Fruit fly (Drosophila melanogaster) whole organism, embryonic: ENCODE measurements around the gene nAChRalpha7.
A peak's percentile ranks its signal among the peaks of the same experiment; 100 is the strongest.

Experiments used
- Bdp1 ChIP-seq: fragments of 200-800 bp; sonication (Bioruptor generic); optimal IDR thresholded peaks from 3 replicates; lab custom pipeline; 2016; ENCODE audit warnings: missing biosample characterization, missing genetic modification characterization
- CG10267 ChIP-seq: fragments of 200-800 bp; sonication (Bioruptor generic); optimal IDR thresholded peaks from 2 replicates; lab custom pipeline; 2018; ENCODE audit warnings: missing biosample characterization, mild to moderate bottlenecking, missing genetic modification characterization, moderate library complexity
- CG10366 ChIP-seq: fragments of 200-800 bp; sonication (Bioruptor generic); IDR thresholded peaks from 2 replicates; pipeline ENCODE4 v1.3.6; 2022; ENCODE audit warnings: missing biosample characterization, missing genetic modification characterization
- CG10979 ChIP-seq: fragments of 200-800 bp; sonication (Bioruptor generic); optimal IDR thresholded peaks from 2 replicates; lab custom pipeline; 2018; ENCODE audit warnings: missing biosample characterization, mild to moderate bottlenecking, missing genetic modification characterization, moderate library complexity
- CG11456 ChIP-seq: fragments of 200-800 bp; sonication (Bioruptor generic); IDR thresholded peaks from 3 replicates; pipeline ENCODE4 v1.3.6; 2022; ENCODE audit warnings: missing biosample characterization, missing genetic modification characterization
- CG11504 ChIP-seq: fragments of 200-800 bp; sonication (Bioruptor generic); optimal IDR thresholded peaks from 3 replicates; lab custom pipeline; 2019; ENCODE audit warnings: missing biosample characterization, mild to moderate bottlenecking, missing genetic modification characterization, moderate library complexity
- CG13775 ChIP-seq: fragments of 200-800 bp; sonication (Bioruptor generic); optimal IDR thresholded peaks from 3 replicates; lab custom pipeline; 2017; ENCODE audit warnings: missing biosample characterization, mild to moderate bottlenecking, missing genetic modification characterization
- CG14710 ChIP-seq: fragments of 200-800 bp; sonication (Bioruptor generic); optimal IDR thresholded peaks from 3 replicates; lab custom pipeline; 2019; ENCODE audit warnings: missing biosample characterization, mild to moderate bottlenecking, missing genetic modification characterization, moderate library complexity
- CG17328 ChIP-seq: fragments of 200-800 bp; sonication (Bioruptor generic); IDR thresholded peaks from 2 replicates; pipeline ENCODE4 v1.3.6; 2022; ENCODE audit warnings: missing biosample characterization, missing genetic modification characterization
- CG17568 ChIP-seq: fragments of 200-800 bp; sonication (Bioruptor generic); optimal IDR thresholded peaks from 2 replicates; lab custom pipeline; 2018; ENCODE audit warnings: missing biosample characterization, mild to moderate bottlenecking, missing genetic modification characterization, moderate library complexity
- CG2120 ChIP-seq: fragments of 200-800 bp; sonication (Bioruptor generic); optimal IDR thresholded peaks from 3 replicates; lab custom pipeline; 2016; ENCODE audit warnings: missing biosample characterization, missing genetic modification characterization
- CG3163 ChIP-seq: fragments of 200-800 bp; sonication (Bioruptor generic); optimal IDR thresholded peaks from 3 replicates; lab custom pipeline; 2016; ENCODE audit warnings: missing biosample characterization, missing genetic modification characterization
- CG8290 ChIP-seq, 3 experiments: fragments of 200-800 bp; sonication (Bioruptor generic); optimal IDR thresholded peaks; 2 replicates each; lab custom pipeline; 2016 to 2019; ENCODE audit warnings: missing biosample characterization in 3 of 3, missing genetic modification characterization in 3 of 3, mild to moderate bottlenecking in 2 of 3, moderate library complexity in 1 of 3
- CG8944 ChIP-seq: fragments of 200-800 bp; sonication (Bioruptor generic); optimal IDR thresholded peaks from 3 replicates; lab custom pipeline; 2016; ENCODE audit warnings: missing biosample characterization, missing genetic modification characterization
- CHES-1-like ChIP-seq: fragments of 200-800 bp; sonication (Bioruptor generic); optimal IDR thresholded peaks from 2 replicates; lab custom pipeline; 2016; ENCODE audit warnings: missing biosample characterization, missing genetic modification characterization
- D19A ChIP-seq: fragments of 200-800 bp; optimal IDR thresholded peaks from 3 replicates; lab custom pipeline; 2019; ENCODE audit warnings: missing biosample characterization, mild to moderate bottlenecking, missing genetic modification characterization, moderate library complexity
- Fer3 ChIP-seq: fragments of 200-800 bp; sonication (Bioruptor generic); optimal IDR thresholded peaks from 2 replicates; lab custom pipeline; 2018; ENCODE audit warnings: missing biosample characterization, mild to moderate bottlenecking, missing genetic modification characterization, moderate library complexity
- Gug ChIP-seq: fragments of 200-800 bp; sonication (Bioruptor generic); IDR thresholded peaks from 4 replicates; pipeline ENCODE4 v1.3.6; 2022; ENCODE audit warnings: missing biosample characterization, missing genetic modification characterization
- Hr3 ChIP-seq: fragments of 200-800 bp; sonication (Bioruptor generic); optimal IDR thresholded peaks from 3 replicates; lab custom pipeline; 2016; ENCODE audit warnings: missing biosample characterization, missing genetic modification characterization
- Hr78 ChIP-seq, 2 experiments: fragments of 200-800 bp in 1 of 2; fragments of >200 bp in 1 of 2; sonication (Bioruptor generic) in 1 of 2; optimal IDR thresholded peaks; 2 replicates each; lab custom pipeline; 2017 to 2019; ENCODE audit warnings: missing biosample characterization in 2 of 2, missing genetic modification characterization in 2 of 2, mild to moderate bottlenecking in 1 of 2, moderate library complexity in 1 of 2
- NC2β ChIP-seq: fragments of 200-800 bp; sonication (Bioruptor generic); optimal IDR thresholded peaks from 2 replicates; lab custom pipeline; 2016; ENCODE audit warnings: missing biosample characterization, missing genetic modification characterization
- PHDP ChIP-seq: fragments of 200-800 bp; sonication (Bioruptor generic); optimal IDR thresholded peaks from 3 replicates; lab custom pipeline; 2018; ENCODE audit warnings: missing biosample characterization, mild to moderate bottlenecking, missing genetic modification characterization, moderate library complexity
- Pdp1 ChIP-seq, 2 experiments: fragments of 200-800 bp; sonication (Bioruptor generic); optimal IDR thresholded peaks; 3 replicates each; lab custom pipeline; 2016; ENCODE audit warnings: missing biosample characterization in 2 of 2, missing genetic modification characterization in 2 of 2, mild to moderate bottlenecking in 1 of 2, moderate library complexity in 1 of 2
- Scr ChIP-seq: fragments of 200-800 bp; sonication (Bioruptor generic); IDR thresholded peaks from 2 replicates; pipeline ENCODE4 v1.3.6; 2022; ENCODE audit warnings: missing biosample characterization, missing genetic modification characterization; ENCODE audit not compliant: partially characterized antibody
- Trl ChIP-seq, 3 experiments: fragments of >200 bp in 2 of 3; fragments of 200-800 bp in 1 of 3; sonication (Bioruptor generic) in 1 of 3; optimal IDR thresholded peaks; 2 replicates in 1 of 3; 3 replicates in 2 of 3; lab custom pipeline; 2016 to 2017; ENCODE audit warnings: missing biosample characterization in 1 of 3, missing genetic modification characterization in 1 of 3
- Xbp1 ChIP-seq: fragments of 200-800 bp; sonication (Bioruptor generic); optimal IDR thresholded peaks from 3 replicates; lab custom pipeline; 2016; ENCODE audit warnings: missing biosample characterization, mild to moderate bottlenecking, missing genetic modification characterization
- abd-A ChIP-seq: fragments of 200-800 bp; sonication (Bioruptor generic); optimal IDR thresholded peaks from 3 replicates; lab custom pipeline; 2019; ENCODE audit warnings: missing biosample characterization, mild to moderate bottlenecking, missing genetic modification characterization, moderate library complexity
- ara ChIP-seq: fragments of 200-800 bp; sonication (Bioruptor generic); IDR thresholded peaks from 2 replicates; pipeline ENCODE4 v1.3.6; 2022; ENCODE audit warnings: missing biosample characterization, missing genetic modification characterization
- ase ChIP-seq: fragments of 200-800 bp; sonication (Bioruptor generic); IDR thresholded peaks from 3 replicates; pipeline ENCODE4 v1.3.6; 2022; ENCODE audit warnings: missing biosample characterization, missing genetic modification characterization
- chm ChIP-seq: fragments of 200-800 bp; sonication (Bioruptor generic); IDR thresholded peaks from 2 replicates; pipeline ENCODE4 v1.3.6; 2022; ENCODE audit warnings: missing biosample characterization, missing genetic modification characterization
- dmrt11E ChIP-seq: fragments of 200-800 bp; sonication (Bioruptor generic); optimal IDR thresholded peaks from 3 replicates; lab custom pipeline; 2018; ENCODE audit warnings: missing biosample characterization, mild to moderate bottlenecking, missing genetic modification characterization, moderate library complexity
- dpn ChIP-seq, 2 experiments: fragments of 200-800 bp; sonication (Bioruptor generic); optimal IDR thresholded peaks; 3 replicates each; lab custom pipeline; 2016; ENCODE audit warnings: missing biosample characterization in 2 of 2, missing genetic modification characterization in 2 of 2
- eve ChIP-seq, 2 experiments: fragments of >200 bp; optimal IDR thresholded peaks; 2 replicates each; lab custom pipeline; 2017; ENCODE audit warnings: missing biosample characterization in 2 of 2, missing genetic modification characterization in 2 of 2
- fd3F ChIP-seq: fragments of 200-800 bp; sonication (Bioruptor generic); optimal IDR thresholded peaks from 2 replicates; lab custom pipeline; 2018; ENCODE audit warnings: missing biosample characterization, mild to moderate bottlenecking, missing genetic modification characterization, moderate library complexity
- gem ChIP-seq: fragments of 200-800 bp; sonication (Bioruptor generic); optimal IDR thresholded peaks from 2 replicates; lab custom pipeline; 2019; ENCODE audit warnings: missing biosample characterization, mild to moderate bottlenecking, missing genetic modification characterization, moderate library complexity
- kay ChIP-seq: fragments of 200-800 bp; sonication (Bioruptor generic); optimal IDR thresholded peaks from 2 replicates; lab custom pipeline; 2016; ENCODE audit warnings: missing biosample characterization, missing genetic modification characterization
- ken ChIP-seq: fragments of 200-800 bp; sonication (Bioruptor generic); IDR thresholded peaks from 3 replicates; pipeline ENCODE4 v1.3.6; 2022; ENCODE audit warnings: missing biosample characterization, missing genetic modification characterization
- lola ChIP-seq, 3 experiments: fragments of >200 bp in 2 of 3; fragments of 200-800 bp in 1 of 3; sonication (Bioruptor generic) in 1 of 3; optimal IDR thresholded peaks; 2 replicates each; lab custom pipeline; 2017 to 2019; ENCODE audit warnings: missing biosample characterization in 3 of 3, missing genetic modification characterization in 3 of 3, mild to moderate bottlenecking in 1 of 3, moderate library complexity in 1 of 3
- pan ChIP-seq, 4 experiments: fragments of >200 bp in 3 of 4; fragments of 200-800 bp in 1 of 4; sonication (Bioruptor generic) in 1 of 4; optimal IDR thresholded peaks in 3 of 4; IDR thresholded peaks in 1 of 4; 2 replicates each; pipeline versions ENCODE4 v1.3.6 to Lab custom; 2017 to 2022; ENCODE audit warnings: missing biosample characterization in 2 of 4, missing genetic modification characterization in 2 of 4, mixed read lengths in 1 of 4
- psq ChIP-seq: fragments of 200-800 bp; sonication (Bioruptor generic); optimal IDR thresholded peaks from 2 replicates; lab custom pipeline; 2017; ENCODE audit warnings: missing biosample characterization, missing genetic modification characterization
- sens-2 ChIP-seq: fragments of 200-800 bp; sonication (Bioruptor generic); IDR thresholded peaks from 2 replicates; pipeline ENCODE4 v1.3.6; 2022; ENCODE audit warnings: missing biosample characterization, missing genetic modification characterization
- sna ChIP-seq: fragments of 200-800 bp; sonication (Bioruptor generic); IDR thresholded peaks from 2 replicates; pipeline ENCODE4 v1.3.6; 2022; ENCODE audit warnings: missing biosample characterization, missing genetic modification characterization; ENCODE audit not compliant: partially characterized antibody
- stwl ChIP-seq: fragments of 200-800 bp; sonication (Bioruptor generic); optimal IDR thresholded peaks from 3 replicates; lab custom pipeline; 2018; ENCODE audit warnings: missing biosample characterization, mild to moderate bottlenecking, missing genetic modification characterization, moderate library complexity
- tin ChIP-seq: fragments of 200-800 bp; sonication (Bioruptor generic); optimal IDR thresholded peaks from 3 replicates; lab custom pipeline; 2016; ENCODE audit warnings: missing biosample characterization, missing genetic modification characterization
- trem ChIP-seq: fragments of 200-800 bp; optimal IDR thresholded peaks from 3 replicates; lab custom pipeline; 2019; ENCODE audit warnings: missing biosample characterization, mild to moderate bottlenecking, missing genetic modification characterization, moderate library complexity
- twi ChIP-seq: fragments of 200-800 bp; optimal IDR thresholded peaks from 2 replicates; lab custom pipeline; 2019; ENCODE audit warnings: missing biosample characterization, mild to moderate bottlenecking, missing genetic modification characterization, moderate library complexity
- usp ChIP-seq: fragments of >200 bp; optimal IDR thresholded peaks from 2 replicates; lab custom pipeline; 2017; ENCODE audit warnings: missing biosample characterization, missing genetic modification characterization
- wor ChIP-seq: fragments of 200-800 bp; sonication (Bioruptor generic); IDR thresholded peaks from 2 replicates; pipeline ENCODE4 v1.3.6; 2022; ENCODE audit warnings: missing biosample characterization, missing genetic modification characterization
- yki ChIP-seq: fragments of >200 bp; optimal IDR thresholded peaks from 3 replicates; lab custom pipeline; 2018

The nAChRalpha7 gene

DNA sequence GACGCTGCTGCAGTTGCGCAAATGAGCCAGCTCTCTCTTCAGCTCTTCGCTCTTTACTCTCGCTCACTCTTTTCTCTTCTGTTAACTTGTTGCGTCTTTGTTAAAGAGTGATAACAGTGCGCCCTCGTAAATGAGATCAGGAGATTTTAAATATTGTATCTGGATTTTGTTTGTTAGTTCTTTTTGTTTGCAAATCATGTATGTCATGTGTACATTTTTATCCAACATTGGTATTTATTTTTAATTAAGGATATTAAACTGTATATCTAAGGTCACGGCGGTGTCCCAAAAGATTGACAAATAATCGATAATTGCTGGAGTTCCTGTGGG lies 49.5 kb downstream of the nAChRalpha7 start (continued):
- peak; percentile 46 for TF ChIP-seq Xbp1
- TF ChIP-seq CG13775 (GFP tag; lab: Kevin White, UChicago) = peak; percentile 23
- peak; percentile 37; the same call in 1 of the 4 replicates for TF ChIP-seq Gug (GFP tag; lab: Robert Waterston, UW)
- peak; percentile 84 for TF ChIP-seq chm (GFP tag; lab: Robert Waterston, UW)
- peak; percentile 20 for TF ChIP-seq CG8944 (GFP tag; lab: Kevin White, UChicago)
- TF ChIP-seq CG8290 (GFP tag; optimal IDR thresholded peaks at IDR 0.05; lab: Kevin White, UChicago) = no peak
- TF ChIP-seq CG8290 (tag; optimal IDR thresholded peaks at IDR 0.05; lab: Kevin White, UChicago) = peak in 1 of 2 experiments; percentile 2
- TF ChIP-seq Hr78 (GFP tag; optimal IDR thresholded peaks at IDR 0.05; lab: Kevin White, UChicago) = no peak
- peak in 1 of 2 experiments; percentile 93 for TF ChIP-seq Trl (optimal IDR thresholded peaks at IDR 0.05; lab: Kevin White, UChicago)
- no peak for TF ChIP-seq Trl (GFP tag; optimal IDR thresholded peaks at IDR 0.05; lab: Kevin White, UChicago)
- TF ChIP-seq NC2β (GFP tag; lab: Kevin White, UChicago) = peak; percentile 14
- TF ChIP-seq Bdp1 (GFP tag; lab: Kevin White, UChicago) = no peak
- TF ChIP-seq CG11456 (GFP tag; lab: Robert Waterston, UW) = peak; percentile 66; the same call in 2 of the 3 replicates
- peak; percentile 18 for TF ChIP-seq tin (GFP tag; lab: Kevin White, UChicago)
- TF ChIP-seq CG10366 (GFP tag; lab: Robert Waterston, UW) = peak; percentile 70
- TF ChIP-seq dmrt11E (tag; lab: Kevin White, UChicago) = peak; percentile 54
- peak; percentile 53; the same call in 2 of the 3 replicates for TF ChIP-seq ken (GFP tag; lab: Robert Waterston, UW)
- peak; percentile 18 for TF ChIP-seq D19A (tag; lab: Kevin White, UChicago)
- TF ChIP-seq CG10267 (tag; lab: Kevin White, UChicago) = peak; percentile 29
- TF ChIP-seq CHES-1-like = peak; percentile 2
- TF ChIP-seq CG14710 (tag; lab: Kevin White, UChicago) = peak; percentile 33
- peak; percentile 12 for TF ChIP-seq stwl
- TF ChIP-seq trem = peak; percentile 49
- no peak for TF ChIP-seq usp (GFP tag; lab: Kevin White, UChicago)
- TF ChIP-seq fd3F (GFP tag; lab: Kevin White, UChicago) = peak; percentile 4
- peak in 1 of 2 experiments; percentile 10 for TF ChIP-seq dpn (GFP tag; optimal IDR thresholded peaks at IDR 0.05; lab: Kevin White, UChicago)
- TF ChIP-seq lola (GFP tag; optimal IDR thresholded peaks at IDR 0.05; lab: Kevin White, UChicago) = peak in 1 of 3 experiments; percentile 2
- TF ChIP-seq sna (GFP tag; lab: Robert Waterston, UW) = no peak
- no peak for TF ChIP-seq Scr
- TF ChIP-seq psq (GFP tag; lab: Kevin White, UChicago) = no peak
- TF ChIP-seq CG2120 (GFP tag; lab: Kevin White, UChicago) = peak; percentile 39
- TF ChIP-seq wor = peak; percentile 28; the same call in 1 of the 2 replicates
- TF ChIP-seq twi = peak; percentile 5
- no peak for TF ChIP-seq abd-A
- peak; percentile 24; the same call in 1 of the 2 replicates for TF ChIP-seq sens-2 (GFP tag; lab: Robert Waterston, UW)
- peak; percentile 81 for TF ChIP-seq yki
- TF ChIP-seq Fer3 = peak; percentile 53
- peak; percentile 69 for TF ChIP-seq gem (tag; lab: Kevin White, UChicago)
- TF ChIP-seq Hr3 (GFP tag; lab: Kevin White, UChicago) = no peak
- TF ChIP-seq ase (GFP tag; lab: Robert Waterston, UW) = peak; percentile 41; the same call in 2 of the 3 replicates
- peak; percentile 55 for TF ChIP-seq CG10979
- peak; percentile 48 for TF ChIP-seq CG11504 (tag; lab: Kevin White, UChicago)
- TF ChIP-seq CG3163 (GFP tag; lab: Kevin White, UChicago) = peak; percentile 98
- TF ChIP-seq ara = peak; percentile 54
- peak; percentile 42 for TF ChIP-seq PHDP (tag; lab: Kevin White, UChicago)
- peak; percentile 60 for TF ChIP-seq CG17568 (GFP tag; lab: Kevin White, UChicago)
- TF ChIP-seq CG17328 (GFP tag; lab: Robert Waterston, UW) = peak; percentile 61
- no peak for TF ChIP-seq kay (GFP tag; lab: Kevin White, UChicago)
- TF ChIP-seq pan (optimal IDR thresholded peaks at IDR 0.05; lab: Kevin White, UChicago) = no peak
- TF ChIP-seq pan (GFP tag; optimal IDR thresholded peaks at IDR 0.05 in 1 of 2, IDR thresholded peaks at IDR 0.05 in 1 of 2) = peak in 1 of 2 experiments; percentile 72
- peak; percentile 38 to 53 for TF ChIP-seq Pdp1 (GFP tag; optimal IDR thresholded peaks at IDR 0.05; lab: Kevin White, UChicago)
- TF ChIP-seq eve (GFP tag; optimal IDR thresholded peaks at IDR 0.05; lab: Kevin White, UChicago) = peak in 1 of 2 experiments; percentile 79
